Worm (Caenorhabditis elegans) whole organism, L4 larva: ENCODE measurements around the gene F28H7.7.

Experiments
- D1046.2 ChIP-seq: fragments of 200-800 bp; sonication (Bioruptor generic); IDR thresholded peaks from 2 replicates; pipeline ENCODE4 v1.3.6; 2022; ENCODE audit warnings: missing genetic modification characterization, missing compliant biosample characterization
- F10B5.3 ChIP-seq: sonication (generic microtip); optimal IDR thresholded peaks from 2 replicates; lab custom pipeline; 2016; ENCODE audit warnings: mild to moderate bottlenecking, missing genetic modification characterization, missing compliant biosample characterization
- Y105C5A.15 ChIP-seq: fragments of 200-800 bp; sonication (Bioruptor generic); IDR thresholded peaks from 2 replicates; pipeline ENCODE4 v1.3.6; 2022; ENCODE audit warnings: missing genetic modification characterization, missing compliant biosample characterization
- Y75B8A.6 ChIP-seq: fragments of 200-800 bp; sonication (Bioruptor generic); IDR thresholded peaks from 2 replicates; pipeline ENCODE4 v1.3.6; 2022; ENCODE audit warnings: missing genetic modification reagents, missing genetic modification characterization, missing compliant biosample characterization
- aha-1 ChIP-seq: fragments of 150-350 bp; peaks from one replicate; lab custom pipeline; 2014; ENCODE audit warnings: missing biosample characterization, missing genetic modification characterization
- aly-2 ChIP-seq: sonication (generic microtip); optimal IDR thresholded peaks from 2 replicates; lab custom pipeline; 2018; ENCODE audit warnings: missing biosample characterization, missing genetic modification characterization
- ceh-32 ChIP-seq: sonication (generic microtip); optimal IDR thresholded peaks from 2 replicates; lab custom pipeline; 2016; ENCODE audit warnings: mild to moderate bottlenecking, missing genetic modification characterization, missing compliant biosample characterization; ENCODE audit not compliant: poor library complexity
- cey-2 ChIP-seq: sonication (generic microtip); optimal IDR thresholded peaks from 3 replicates; lab custom pipeline; 2017; ENCODE audit warnings: missing genetic modification characterization, mild to moderate bottlenecking, missing compliant biosample characterization, antibody characterized with exemption, borderline replicate concordance; ENCODE audit not compliant: insufficient read depth
- daf-16 ChIP-seq, 3 experiments: sonication (generic microtip); optimal IDR thresholded peaks; 2 replicates each; lab custom pipeline; 2016 to 2017; ENCODE audit warnings: missing genetic modification characterization in 3 of 3, missing genetic modification reagents in 3 of 3, mild to moderate bottlenecking in 2 of 3, missing compliant biosample characterization in 2 of 3, missing biosample characterization in 1 of 3, moderate library complexity in 1 of 3
- dmd-6 ChIP-seq: fragments of 200-800 bp; sonication (Bioruptor generic); IDR thresholded peaks from 2 replicates; pipeline ENCODE4 v1.3.6; 2022; ENCODE audit warnings: missing genetic modification reagents, missing genetic modification characterization, missing compliant biosample characterization
- dmd-8 ChIP-seq: fragments of 200-800 bp; sonication (Bioruptor generic); IDR thresholded peaks from 2 replicates; pipeline ENCODE4 v1.3.6; 2022; ENCODE audit warnings: missing genetic modification characterization, missing compliant biosample characterization
- duxl-1 ChIP-seq: sonication (generic microtip); optimal IDR thresholded peaks from 2 replicates; lab custom pipeline; 2016; ENCODE audit warnings: mild to moderate bottlenecking, missing genetic modification characterization, moderate library complexity, missing compliant biosample characterization; ENCODE audit not compliant: poor library complexity
- dve-1 ChIP-seq: sonication (generic microtip); optimal IDR thresholded peaks from 2 replicates; lab custom pipeline; 2017; ENCODE audit warnings: antibody characterized with exemption, mild to moderate bottlenecking, missing genetic modification characterization, missing compliant biosample characterization; ENCODE audit not compliant: insufficient read depth
- egl-27 ChIP-seq: sonication (generic microtip); optimal IDR thresholded peaks from 3 replicates; lab custom pipeline; 2017; ENCODE audit warnings: missing biosample characterization, missing genetic modification reagents, missing genetic modification characterization
- gei-8 ChIP-seq: fragments of 200-800 bp; sonication (Bioruptor generic); optimal IDR thresholded peaks from 2 replicates; lab custom pipeline; 2018; ENCODE audit warnings: mild to moderate bottlenecking, missing genetic modification characterization, missing compliant biosample characterization
- hlh-11 ChIP-seq: fragments of 200-800 bp; sonication (Bioruptor generic); optimal IDR thresholded peaks from 2 replicates; lab custom pipeline; 2018; ENCODE audit warnings: mild to moderate bottlenecking, missing genetic modification characterization, missing compliant biosample characterization
- hlh-30 ChIP-seq: sonication (generic microtip); optimal IDR thresholded peaks from 2 replicates; lab custom pipeline; 2017; ENCODE audit warnings: antibody characterized with exemption, mild to moderate bottlenecking, missing genetic modification characterization, missing compliant biosample characterization; ENCODE audit not compliant: insufficient read depth
- lin-15B ChIP-seq: fragments of 150-350 bp; sonication (generic microtip); optimal IDR thresholded peaks from 3 replicates; lab custom pipeline; 2014; ENCODE audit warnings: missing biosample characterization, missing genetic modification characterization
- lin-38 ChIP-seq: fragments of 200-800 bp; sonication (Bioruptor generic); IDR thresholded peaks from 2 replicates; pipeline ENCODE4 v1.3.6; 2022; ENCODE audit warnings: missing genetic modification reagents, missing genetic modification characterization, missing compliant biosample characterization
- lsy-2 ChIP-seq, 2 experiments: fragments of 150-350 bp in 1 of 2; sonication (generic microtip) in 1 of 2; optimal IDR thresholded peaks; 2 replicates each; lab custom pipeline; 2014 to 2017; ENCODE audit warnings: missing biosample characterization in 2 of 2, missing genetic modification characterization in 2 of 2
- madf-9 ChIP-seq: fragments of 200-800 bp; sonication (Bioruptor generic); conservative IDR thresholded peaks from 2 replicates; pipeline ENCODE4 v1.3.6; 2022; ENCODE audit warnings: missing genetic modification reagents, missing genetic modification characterization, missing compliant biosample characterization
- mdt-29 ChIP-seq: fragments of 200-800 bp; sonication (Bioruptor generic); IDR thresholded peaks from 2 replicates; pipeline ENCODE4 v1.3.6; 2022; ENCODE audit warnings: missing genetic modification reagents, missing genetic modification characterization, missing compliant biosample characterization
- mep-1 ChIP-seq: fragments of 150-350 bp; sonication (generic microtip); optimal IDR thresholded peaks from 3 replicates; lab custom pipeline; 2014; ENCODE audit warnings: missing biosample characterization, missing genetic modification characterization
- mes-2 ChIP-seq: sonication (generic microtip); optimal IDR thresholded peaks from 2 replicates; lab custom pipeline; 2016; ENCODE audit warnings: missing genotype, mild to moderate bottlenecking, missing genetic modification characterization, missing compliant biosample characterization; ENCODE audit not compliant: poor library complexity, severe bottlenecking
- mxl-2 ChIP-seq: fragments of 200-800 bp; sonication (Bioruptor generic); conservative IDR thresholded peaks from 2 replicates; pipeline ENCODE4 v1.3.6; 2022; ENCODE audit warnings: missing genetic modification reagents, missing genetic modification characterization, missing compliant biosample characterization
- nhr-11 ChIP-seq: fragments of 150-350 bp; optimal IDR thresholded peaks from 2 replicates; lab custom pipeline; 2014; ENCODE audit warnings: missing biosample characterization, missing genetic modification characterization
- nhr-237 ChIP-seq: sonication (generic microtip); optimal IDR thresholded peaks from 2 replicates; lab custom pipeline; 2017; ENCODE audit warnings: missing biosample characterization, missing genetic modification characterization
- nhr-48 ChIP-seq: sonication (generic microtip); optimal IDR thresholded peaks from 2 replicates; lab custom pipeline; 2016; ENCODE audit warnings: mild to moderate bottlenecking, missing genetic modification characterization, missing compliant biosample characterization
- nhr-6 ChIP-seq: fragments of 150-350 bp; optimal IDR thresholded peaks from 2 replicates; lab custom pipeline; 2014; ENCODE audit warnings: missing biosample characterization, missing genetic modification characterization
- nhr-76 ChIP-seq: fragments of 150-350 bp; optimal IDR thresholded peaks from 2 replicates; lab custom pipeline; 2014; ENCODE audit warnings: missing biosample characterization, missing genetic modification characterization
- pha-4 ChIP-seq, 2 experiments: fragments of 150-350 bp in 1 of 2; fragments of 200-800 bp in 1 of 2; sonication (Bioruptor generic) in 1 of 2; IDR thresholded peaks in 1 of 2; optimal IDR thresholded peaks in 1 of 2; 2 replicates each; pipeline versions ENCODE4 v1.3.6 to Lab custom; 2014 to 2022; ENCODE audit warnings: missing genetic modification characterization in 2 of 2, missing genetic modification reagents in 2 of 2, missing biosample characterization in 1 of 2, missing compliant biosample characterization in 1 of 2
- pqm-1 ChIP-seq: sonication (generic microtip); optimal IDR thresholded peaks from 2 replicates; lab custom pipeline; 2017; ENCODE audit warnings: missing biosample characterization, missing genetic modification characterization
- rbr-2 ChIP-seq: sonication (generic microtip); optimal IDR thresholded peaks from 2 replicates; lab custom pipeline; 2016; ENCODE audit warnings: missing genotype, missing genetic modification characterization, missing compliant biosample characterization
- saeg-2 ChIP-seq: fragments of 200-800 bp; sonication (Bioruptor generic); IDR thresholded peaks from 2 replicates; pipeline ENCODE4 v1.3.6; 2022; ENCODE audit warnings: missing genetic modification reagents, missing genetic modification characterization, missing compliant biosample characterization
- set-16 ChIP-seq: fragments of 200-800 bp; sonication (Bioruptor generic); IDR thresholded peaks from 2 replicates; pipeline ENCODE4 v1.3.6; 2022; ENCODE audit warnings: missing genetic modification reagents, missing genetic modification characterization, missing compliant biosample characterization
- skn-1 ChIP-seq: fragments of 150-350 bp; optimal IDR thresholded peaks from 2 replicates; lab custom pipeline; 2014; ENCODE audit warnings: missing biosample characterization, missing genetic modification characterization
- snpc-4 ChIP-seq: fragments of 150-350 bp; optimal IDR thresholded peaks from 2 replicates; lab custom pipeline; 2014; ENCODE audit warnings: missing biosample characterization, missing genetic modification characterization
- spr-3 ChIP-seq: fragments of 200-800 bp; sonication (Bioruptor generic); optimal IDR thresholded peaks from 2 replicates; lab custom pipeline; 2018; ENCODE audit warnings: mild to moderate bottlenecking, missing genetic modification characterization, missing compliant biosample characterization
- unc-39 ChIP-seq: sonication (generic microtip); optimal IDR thresholded peaks from 2 replicates; lab custom pipeline; 2017; ENCODE audit warnings: missing biosample characterization, missing genetic modification characterization
- unc-62 ChIP-seq, 3 experiments: fragments of 150-350 bp in 1 of 3; sonication (generic microtip); optimal IDR thresholded peaks in 2 of 3; peaks in 1 of 3; 1 replicate in 1 of 3; 2 replicates in 2 of 3; lab custom pipeline; 2014 to 2017; ENCODE audit warnings: missing biosample characterization in 3 of 3, missing genetic modification characterization in 3 of 3, missing genetic modification reagents in 3 of 3, missing genotype in 1 of 3
- vab-7 ChIP-seq: fragments of 200-800 bp; sonication (Bioruptor generic); IDR thresholded peaks from 2 replicates; pipeline ENCODE4 v1.3.6; 2022; ENCODE audit warnings: missing genetic modification reagents, missing genetic modification characterization, missing compliant biosample characterization
- zfp-3 ChIP-seq: fragments of 200-800 bp; sonication (Bioruptor generic); conservative IDR thresholded peaks from 2 replicates; pipeline ENCODE4 v1.3.6; 2022; ENCODE audit warnings: missing genetic modification reagents, missing genetic modification characterization, missing compliant biosample characterization
- ztf-11 ChIP-seq: fragments of 150-350 bp; optimal IDR thresholded peaks from 2 replicates; lab custom pipeline; 2014; ENCODE audit warnings: missing biosample characterization, missing genetic modification characterization

Gene F28H7.7

DNA sequence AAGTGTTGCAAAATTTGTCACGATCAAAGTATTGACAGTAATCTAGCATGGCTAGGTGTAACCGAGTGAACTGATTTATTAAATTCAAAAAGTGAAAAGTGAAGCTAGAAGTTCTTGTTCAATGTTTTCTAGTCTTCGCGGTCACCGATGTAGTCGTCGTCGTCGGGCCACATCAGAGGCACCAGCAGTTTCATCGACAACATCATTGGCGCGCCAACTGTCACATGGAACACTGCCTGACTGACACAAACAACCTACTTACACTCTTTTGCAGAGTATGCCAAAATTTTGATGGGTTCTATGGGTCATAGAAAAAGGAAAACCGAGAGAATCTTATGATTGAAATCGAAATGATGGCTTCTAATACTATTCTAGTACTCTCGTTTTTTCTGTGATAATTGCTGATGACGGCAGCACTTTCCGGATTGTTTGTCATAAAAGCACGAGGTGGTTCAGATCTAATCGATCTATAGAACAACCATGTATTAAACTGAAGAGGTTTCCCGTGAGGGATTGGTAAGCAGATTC, 28.5 kb downstream of the F28H7.7 start (continued):
- TF ChIP-seq Y105C5A.15 (GFP tag; lab: Robert Waterston, UW) (no peak), madf-9 (GFP tag; lab: Robert Waterston, UW) (no peak), set-16 (no peak), mxl-2 (no peak), dmd-6 (GFP tag; lab: Robert Waterston, UW) (peak; percentile 11; the same call in 1 of the 2 replicates), aha-1 (tag; lab: Kevin White, UChicago) (peak; percentile 56), saeg-2 (GFP tag; lab: Robert Waterston, UW) (no peak), snpc-4 (tag; lab: Kevin White, UChicago) (no peak), zfp-3 (GFP tag; lab: Robert Waterston, UW) (no peak), Y75B8A.6 (GFP tag; lab: Robert Waterston, UW) (no peak), pha-4 (GFP tag; IDR thresholded peaks at IDR 0.05; lab: Robert Waterston, UW) (no peak), pha-4 (tag; optimal IDR thresholded peaks at IDR 0.05; lab: Kevin White, UChicago) (no peak), cey-2 (tag; lab: Kevin White, UChicago) (no peak), lin-15B (tag; lab: Kevin White, UChicago) (no peak)

DNA sequence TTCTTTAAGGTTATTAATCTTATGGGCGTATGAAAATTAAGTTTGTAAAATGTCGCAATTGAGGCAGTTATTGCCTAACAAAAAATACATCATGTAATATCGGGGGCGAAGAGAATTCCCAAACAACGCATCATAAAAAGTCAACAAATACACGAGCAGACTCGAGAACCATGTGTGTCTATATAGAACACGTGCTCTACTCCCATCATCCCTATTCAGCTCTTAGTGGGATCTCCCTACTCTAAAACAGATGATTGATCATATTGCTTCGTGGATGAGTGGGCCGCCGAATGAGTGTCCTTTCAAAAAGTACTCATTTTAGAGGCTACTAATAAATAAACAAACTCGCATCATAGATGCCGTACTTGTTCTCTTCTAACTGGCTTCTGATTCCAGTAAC, 29.5 kb downstream of the F28H7.7 start:
- TF ChIP-seq mes-2 (tag; lab: Kevin White, UChicago) (no peak), hlh-30 (tag; lab: Kevin White, UChicago) (peak; percentile 70), hlh-11 (tag; lab: Kevin White, UChicago) (peak; percentile 4), aha-1 (tag; lab: Kevin White, UChicago) (peak; percentile 89)

DNA sequence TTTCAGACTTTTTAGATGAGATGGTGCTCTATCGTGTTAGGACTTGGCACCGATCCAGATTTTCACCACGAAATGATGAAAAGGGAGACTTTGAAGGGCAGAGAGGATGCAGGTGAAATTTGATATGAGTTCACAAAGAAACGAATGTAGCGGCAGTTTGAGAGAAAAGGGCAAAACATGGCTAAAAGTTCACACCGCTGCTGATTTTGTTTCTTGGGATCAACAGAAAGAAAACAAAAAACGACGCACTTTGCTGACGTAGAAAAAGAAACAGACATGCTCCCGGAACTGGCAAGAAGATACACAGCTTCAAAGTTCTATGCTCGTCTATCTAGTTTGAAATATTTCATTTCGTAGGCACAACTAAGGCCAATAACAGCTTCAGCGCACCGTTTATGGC, 30.4 kb downstream of the F28H7.7 start:
- TF ChIP-seq mdt-29 (GFP tag; lab: Robert Waterston, UW) (no peak), nhr-237 (no peak), F10B5.3 (tag; lab: Kevin White, UChicago) (no peak), gei-8 (no peak), unc-62 (GFP tag; optimal IDR thresholded peaks at IDR 0.05 in 1 of 2; lab: Kevin White, UChicago) (peak in 1 of 2 experiments; percentile 99), unc-62 (tag; optimal IDR thresholded peaks at IDR 0.05; lab: Kevin White, UChicago) (no peak), aly-2 (tag; lab: Kevin White, UChicago) (no peak), cey-2 (tag; lab: Kevin White, UChicago) (no peak), daf-16 (GFP tag; optimal IDR thresholded peaks at IDR 0.05; lab: Kevin White, UChicago) (peak in 1 of 2 experiments; percentile 41), daf-16 (tag; optimal IDR thresholded peaks at IDR 0.05; lab: Kevin White, UChicago) (no peak), ztf-11 (no peak), nhr-11 (tag; lab: Kevin White, UChicago) (peak; percentile 34), skn-1 (tag; lab: Kevin White, UChicago) (no peak), spr-3 (no peak), egl-27 (tag; lab: Kevin White, UChicago) (no peak), ceh-32 (tag; lab: Kevin White, UChicago) (no peak), unc-39 (tag; lab: Kevin White, UChicago) (no peak), lin-38 (GFP tag; lab: Robert Waterston, UW) (no peak), vab-7 (GFP tag; lab: Robert Waterston, UW) (no peak)

DNA sequence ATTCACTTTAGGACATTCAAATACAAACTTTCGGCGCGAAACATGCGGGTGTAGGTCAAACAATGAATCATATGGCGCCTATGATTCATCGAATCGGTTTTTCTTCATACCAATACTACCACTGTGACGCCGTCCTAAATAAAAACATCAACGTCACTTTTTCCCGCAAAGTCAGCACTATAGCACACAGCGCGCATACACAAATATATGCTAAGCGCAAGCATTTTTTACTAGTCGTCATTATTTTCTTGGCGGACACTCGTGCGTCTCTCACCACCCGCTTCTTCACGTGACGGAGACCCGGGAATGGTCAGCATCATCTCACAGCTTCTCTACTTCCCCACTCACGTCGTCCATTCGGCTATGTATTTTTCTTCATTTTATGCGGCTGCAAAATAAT, 30.8 kb downstream of the F28H7.7 start:
- TF ChIP-seq D1046.2 (no peak), dve-1 (tag; lab: Kevin White, UChicago) (peak; percentile 61), mep-1 (tag; lab: Kevin White, UChicago) (peak; percentile 4), lsy-2 (tag; optimal IDR thresholded peaks at IDR 0.05; lab: Kevin White, UChicago) (peak in 1 of 2 experiments; percentile 19), unc-62 (GFP tag; optimal IDR thresholded peaks at IDR 0.05 in 1 of 2; lab: Kevin White, UChicago) (peak in 1 of 2 experiments; percentile 25), unc-62 (tag; optimal IDR thresholded peaks at IDR 0.05; lab: Kevin White, UChicago) (no peak), duxl-1 (no peak), dmd-8 (GFP tag; lab: Robert Waterston, UW) (no peak), nhr-48 (tag; lab: Kevin White, UChicago) (no peak), nhr-76 (tag; lab: Kevin White, UChicago) (no peak), aha-1 (tag; lab: Kevin White, UChicago) (peak; percentile 89), pha-4 (GFP tag; IDR thresholded peaks at IDR 0.05; lab: Robert Waterston, UW) (no peak), pha-4 (tag; optimal IDR thresholded peaks at IDR 0.05; lab: Kevin White, UChicago) (peak; percentile 17), rbr-2 (tag; lab: Kevin White, UChicago) (peak; percentile 0), pqm-1 (tag; lab: Kevin White, UChicago) (no peak), snpc-4 (tag; lab: Kevin White, UChicago) (no peak), nhr-6 (tag; lab: Kevin White, UChicago) (peak; percentile 30)
